Worm (Caenorhabditis elegans): ENCODE results near the gene dpy-4.
"Not testable (repeated sequence)": the region's sequence is repeated elsewhere in the genome, so short reads cannot be mapped to it uniquely, and the experiment has no call there.

Gene dpy-4

ce11 chrIV:14949048-14949447, 37.5 kb downstream of the dpy-4 start:
- TF ChIP-seq snpc-4 (GFP tag; optimal IDR thresholded peaks at IDR 0.05) (no peak), snpc-4 (tag; optimal IDR thresholded peaks at IDR 0.05) (peak in 1 of 4 experiments; percentile 44), tbp1 (GFP tag; optimal IDR thresholded peaks at IDR 0.05) (no peak), nhr-120 (GFP tag; IDR thresholded peaks at IDR 0.05) (no peak), tbx-9 (tag; optimal IDR thresholded peaks at IDR 0.05; ENCODE audit: borderline replicate concordance) (no peak), nhr-80 (tag; optimal IDR thresholded peaks at IDR 0.05) (no peak), madf-10 (tag; optimal IDR thresholded peaks at IDR 0.05) (no peak), tlf-1 (GFP tag; optimal IDR thresholded peaks at IDR 0.05) (no peak), attf-6 (GFP tag; IDR thresholded peaks at IDR 0.05) (peak; percentile 83), rpc-1 (optimal IDR thresholded peaks at IDR 0.05) (no peak), rpc-1 (tag; optimal IDR thresholded peaks at IDR 0.05) (no peak), atf-7 (tag; optimal IDR thresholded peaks at IDR 0.05) (no peak), T26A5.8 (tag; optimal IDR thresholded peaks at IDR 0.05) (no peak), athp-1 (tag; optimal IDR thresholded peaks at IDR 0.05) (no peak), F49E8.2 (tag; optimal IDR thresholded peaks at IDR 0.05; ENCODE audit: insufficient read depth) (no peak), ceh-58 (GFP tag; IDR thresholded peaks at IDR 0.05) (no peak)

- TF ChIP-seq attf-6 (GFP tag; IDR thresholded peaks at IDR 0.05) (peak; percentile 17; the same call in 1 of the 2 replicates), Y56A3A.18 (GFP tag; IDR thresholded peaks at IDR 0.05) (no peak), lin-35 (GFP tag; optimal IDR thresholded peaks at IDR 0.05) (no peak), B0261.1 (tag; optimal IDR thresholded peaks at IDR 0.05) (no peak)
Observed at ce11 chrIV:14944234-14944633, 42.4 kb downstream of the dpy-4 start, which contains the start of gene Y57G11C.48. Y57G11C.48 (minus strand) TSS chrIV:14944334.

- TF ChIP-seq Y53G8AR.9 (GFP tag; conservative IDR thresholded peaks at IDR 0.05); cebp-1 (GFP tag; IDR thresholded peaks at IDR 0.05); cebp-1 (tag; optimal IDR thresholded peaks at IDR 0.05); gei-17 (GFP tag; optimal IDR thresholded peaks at IDR 0.05): not testable (repeated sequence)
Observed at ce11 chrIV:14938596-14938995, 48.0 kb downstream of the dpy-4 start, which contains the start of gene Y57G11C.30. Y57G11C.30 (plus strand) TSS chrIV:14938896.

- no peak for TF ChIP-seq ZK185.1 (tag; optimal IDR thresholded peaks at IDR 0.05; ENCODE audit: poor library complexity, severe bottlenecking)
- TF ChIP-seq ztf-3 (GFP tag; optimal IDR thresholded peaks at IDR 0.05) = no peak
- no peak for TF ChIP-seq dpl-1 (GFP tag; optimal IDR thresholded peaks at IDR 0.05)
- TF ChIP-seq T26A5.8 (tag; optimal IDR thresholded peaks at IDR 0.05) = no peak
Observed at ce11 chrIV:14937017-14937416, 49.6 kb downstream of the dpy-4 start, which contains the start of gene Y57G11C.1144. Y57G11C.1144 (plus strand) TSS chrIV:14937317.
